Worm (Caenorhabditis elegans) whole organism, midembryonic: ENCODE measurements around the gene C18A11.2.

ENCODE experiments used
- T22C8.4 ChIP-seq: fragments of 200-800 bp; sonication (Bioruptor generic); IDR thresholded peaks from 2 replicates; pipeline ENCODE4 v1.3.6; 2022; ENCODE audit warnings: missing genetic modification characterization, missing compliant biosample characterization
- cog-1 ChIP-seq: sonication (generic microtip); optimal IDR thresholded peaks from 2 replicates; lab custom pipeline; 2016; ENCODE audit warnings: missing genetic modification characterization, missing compliant biosample characterization
- flt-1 ChIP-seq: fragments of 200-800 bp; sonication (Bioruptor generic); IDR thresholded peaks from 2 replicates; pipeline ENCODE4 v1.3.6; 2022; ENCODE audit warnings: missing genetic modification characterization, missing compliant biosample characterization
- klf-2 ChIP-seq: fragments of 200-800 bp; sonication (Bioruptor generic); conservative IDR thresholded peaks from 2 replicates; pipeline ENCODE4 v1.3.6; 2022; ENCODE audit warnings: missing genetic modification reagents, missing genetic modification characterization, missing compliant biosample characterization
- med-1 ChIP-seq: sonication (generic microtip); optimal IDR thresholded peaks from 2 replicates; lab custom pipeline; 2017; ENCODE audit warnings: missing genetic modification characterization, mild to moderate bottlenecking, missing compliant biosample characterization, antibody characterized with exemption, missing genetic modification reagents; ENCODE audit not compliant: insufficient read depth
- ref-1 ChIP-seq: fragments of 200-800 bp; sonication (Bioruptor generic); conservative IDR thresholded peaks from 2 replicates; pipeline ENCODE4 v1.3.6; 2022; ENCODE audit warnings: missing genetic modification reagents, missing genetic modification characterization, missing compliant biosample characterization
- tab-1 ChIP-seq: fragments of 200-800 bp; sonication (Bioruptor generic); IDR thresholded peaks from 2 replicates; pipeline ENCODE4 v1.3.6; 2022; ENCODE audit warnings: missing genetic modification characterization, missing compliant biosample characterization
- ztf-23 ChIP-seq: fragments of 200-800 bp; sonication (Bioruptor generic); IDR thresholded peaks from 2 replicates; pipeline ENCODE4 v1.3.6; 2022; ENCODE audit warnings: missing genetic modification reagents, missing genetic modification characterization, missing compliant biosample characterization
- ztf-29 ChIP-seq: fragments of 200-800 bp; sonication (Bioruptor generic); IDR thresholded peaks from 2 replicates; pipeline ENCODE4 v1.3.6; 2022; ENCODE audit warnings: missing genetic modification reagents, missing genetic modification characterization, missing compliant biosample characterization

The C18A11.2 gene

ce11 chrX:8086450-8086724 is 19.0 kb downstream of the C18A11.2 start, which contains the start of gene dao-3:
dao-3 (minus strand) TSS chrX:8086550.
- no peak for TF ChIP-seq T22C8.4 (GFP tag; lab: Robert Waterston, UW)

ce11 chrX:8086725-8087641 is 19.6 kb downstream of the C18A11.2 start:
- TF ChIP-seq ref-1 (GFP tag; lab: Robert Waterston, UW), result no peak
- no peak for TF ChIP-seq klf-2 (GFP tag; lab: Robert Waterston, UW)
- TF ChIP-seq ztf-29 (GFP tag; lab: Robert Waterston, UW), result no peak
- TF ChIP-seq T22C8.4 (GFP tag; lab: Robert Waterston, UW), result peak; percentile 46
- no peak for TF ChIP-seq cog-1

ce11 chrX:8088474-8088873 is 21.1 kb downstream of the C18A11.2 start, which contains the start of gene vem-1:
vem-1 (minus strand) TSS chrX:8088574.
- TF ChIP-seq cog-1 (no peak), ref-1 (GFP tag; lab: Robert Waterston, UW) (no peak), med-1 (GFP tag; lab: Kevin White, UChicago) (no peak), ztf-29 (GFP tag; lab: Robert Waterston, UW) (no peak)

- no peak for TF ChIP-seq ztf-23 (GFP tag; lab: Robert Waterston, UW)
- no peak for TF ChIP-seq ztf-29 (GFP tag; lab: Robert Waterston, UW)
- no peak for TF ChIP-seq ref-1 (GFP tag; lab: Robert Waterston, UW)
- no peak for TF ChIP-seq med-1 (GFP tag; lab: Kevin White, UChicago)
- TF ChIP-seq klf-2 (GFP tag; lab: Robert Waterston, UW), result no peak
- TF ChIP-seq cog-1, result no peak
- TF ChIP-seq tab-1 (GFP tag; lab: Robert Waterston, UW), result no peak
- no peak for TF ChIP-seq T22C8.4 (GFP tag; lab: Robert Waterston, UW)
- TF ChIP-seq flt-1 (GFP tag; lab: Robert Waterston, UW), result no peak
These were observed 22.0 kb downstream of the C18A11.2 start for ce11 chrX:8089266-8089909.

ce11 chrX:8089916-8090315 is 22.5 kb downstream of the C18A11.2 start:
- no peak for TF ChIP-seq flt-1 (GFP tag; lab: Robert Waterston, UW)
- TF ChIP-seq ztf-23 (GFP tag; lab: Robert Waterston, UW), result no peak
- TF ChIP-seq cog-1, result no peak
- TF ChIP-seq klf-2 (GFP tag; lab: Robert Waterston, UW), result no peak
- no peak for TF ChIP-seq ref-1 (GFP tag; lab: Robert Waterston, UW)
- no peak for TF ChIP-seq T22C8.4 (GFP tag; lab: Robert Waterston, UW)
- TF ChIP-seq med-1 (GFP tag; lab: Kevin White, UChicago), result no peak
- no peak for TF ChIP-seq tab-1 (GFP tag; lab: Robert Waterston, UW)
- TF ChIP-seq ztf-29 (GFP tag; lab: Robert Waterston, UW), result no peak

ce11 chrX:8098813-8099360 is 31.5 kb downstream of the C18A11.2 start, which contains the start of gene catp-5:
catp-5 (minus strand) TSS chrX:8098863.
- TF ChIP-seq cog-1 (no peak), ztf-29 (GFP tag; lab: Robert Waterston, UW) (no peak), T22C8.4 (GFP tag; lab: Robert Waterston, UW) (no peak), tab-1 (GFP tag; lab: Robert Waterston, UW) (no peak), ztf-23 (GFP tag; lab: Robert Waterston, UW) (no peak), med-1 (GFP tag; lab: Kevin White, UChicago) (no peak), ref-1 (GFP tag; lab: Robert Waterston, UW) (no peak), klf-2 (GFP tag; lab: Robert Waterston, UW) (no peak)

ce11 chrX:8103899-8104298 is 36.5 kb downstream of the C18A11.2 start, which contains the start of gene K07E3.2:
K07E3.2 (plus strand) TSS chrX:8104298.
- TF ChIP-seq ztf-29 (GFP tag; lab: Robert Waterston, UW), result no peak
- TF ChIP-seq flt-1 (GFP tag; lab: Robert Waterston, UW), result no peak
- TF ChIP-seq T22C8.4 (GFP tag; lab: Robert Waterston, UW), result no peak
- no peak for TF ChIP-seq tab-1 (GFP tag; lab: Robert Waterston, UW)
- TF ChIP-seq cog-1, result no peak
- TF ChIP-seq klf-2 (GFP tag; lab: Robert Waterston, UW), result no peak
- TF ChIP-seq ref-1 (GFP tag; lab: Robert Waterston, UW), result no peak
- no peak for TF ChIP-seq med-1 (GFP tag; lab: Kevin White, UChicago)
- no peak for TF ChIP-seq ztf-23 (GFP tag; lab: Robert Waterston, UW)

ce11 chrX:8107921-8108320 is 40.6 kb downstream of the C18A11.2 start, which contains the start of gene K07E3.9:
K07E3.9 (plus strand) TSS chrX:8108221.
- no peak for TF ChIP-seq tab-1 (GFP tag; lab: Robert Waterston, UW)
- TF ChIP-seq cog-1, result no peak
- no peak for TF ChIP-seq ztf-23 (GFP tag; lab: Robert Waterston, UW)
- TF ChIP-seq ref-1 (GFP tag; lab: Robert Waterston, UW), result no peak

- TF ChIP-seq ztf-29 (GFP tag; lab: Robert Waterston, UW), result no peak
- TF ChIP-seq ztf-23 (GFP tag; lab: Robert Waterston, UW), result no peak
- no peak for TF ChIP-seq tab-1 (GFP tag; lab: Robert Waterston, UW)
- no peak for TF ChIP-seq cog-1
- TF ChIP-seq flt-1 (GFP tag; lab: Robert Waterston, UW), result no peak
- no peak for TF ChIP-seq T22C8.4 (GFP tag; lab: Robert Waterston, UW)
- TF ChIP-seq ref-1 (GFP tag; lab: Robert Waterston, UW), result no peak
- TF ChIP-seq klf-2 (GFP tag; lab: Robert Waterston, UW), result no peak
- TF ChIP-seq med-1 (GFP tag; lab: Kevin White, UChicago), result no peak
These were observed 42.2 kb downstream of the C18A11.2 start for ce11 chrX:8109531-8109930.
